Fruit fly (Drosophila melanogaster) whole organism, wandering third instar larva: Measurements from ENCODE around the gene CG1492.
A peak's percentile ranks its signal among the peaks of the same experiment; 100 is the strongest.

Experiments used
- Abd-B ChIP-seq: fragments of >200 bp; optimal IDR thresholded peaks from 2 replicates; lab custom pipeline; 2017; ENCODE audit warnings: missing biosample characterization, missing genetic modification characterization
- CG32264 ChIP-seq: fragments of 200-800 bp; sonication (Bioruptor generic); optimal IDR thresholded peaks from 2 replicates; lab custom pipeline; 2016; ENCODE audit warnings: missing biosample characterization, missing genetic modification characterization
- CG9705 ChIP-seq: fragments of 200-800 bp; sonication (Bioruptor generic); optimal IDR thresholded peaks from 2 replicates; lab custom pipeline; 2018; ENCODE audit warnings: missing biosample characterization, mild to moderate bottlenecking, missing genetic modification characterization
- CrebA ChIP-seq: fragments of 200-800 bp; sonication (Bioruptor generic); optimal IDR thresholded peaks from 2 replicates; lab custom pipeline; 2016; ENCODE audit warnings: missing biosample characterization, mild to moderate bottlenecking, missing genetic modification characterization, borderline replicate concordance
- Dfd ChIP-seq: fragments of >200 bp; optimal IDR thresholded peaks from 2 replicates; lab custom pipeline; 2017; ENCODE audit warnings: missing biosample characterization, missing genetic modification characterization
- Dif ChIP-seq: fragments of 200-275, 200-300 bp; sonication (Bioruptor generic); optimal IDR thresholded peaks from 2 replicates; lab custom pipeline; 2018; ENCODE audit warnings: missing biosample characterization, missing genetic modification characterization; ENCODE audit not compliant: partially characterized antibody
- GATAd ChIP-seq: sonication (Bioruptor generic); optimal IDR thresholded peaks from 2 replicates; lab custom pipeline; 2016; ENCODE audit warnings: missing biosample characterization, missing genetic modification characterization
- HLH106 ChIP-seq: fragments of 200-800 bp; optimal IDR thresholded peaks from 3 replicates; lab custom pipeline; 2019; ENCODE audit warnings: missing biosample characterization, mild to moderate bottlenecking, missing genetic modification characterization, moderate library complexity
- Hnf4 ChIP-seq: fragments of 200-800 bp; sonication (Bioruptor generic); optimal IDR thresholded peaks from 2 replicates; lab custom pipeline; 2016; ENCODE audit warnings: missing biosample characterization, mild to moderate bottlenecking, missing genetic modification characterization
- Hr78 ChIP-seq: fragments of >200 bp; optimal IDR thresholded peaks from 2 replicates; lab custom pipeline; 2017; ENCODE audit warnings: missing biosample characterization, missing genetic modification characterization
- Hr83 ChIP-seq: fragments of 200-300 bp; sonication (Bioruptor generic); optimal IDR thresholded peaks from 2 replicates; lab custom pipeline; 2016; ENCODE audit warnings: missing biosample characterization, mild to moderate bottlenecking, missing genetic modification characterization, moderate library complexity; ENCODE audit not compliant: poor library complexity, severe bottlenecking
- Jra ChIP-seq: sonication (Bioruptor generic); optimal IDR thresholded peaks from 2 replicates; lab custom pipeline; 2016; ENCODE audit warnings: missing biosample characterization, missing genetic modification characterization
- Mio ChIP-seq: sonication (Bioruptor generic); optimal IDR thresholded peaks from 2 replicates; lab custom pipeline; 2016; ENCODE audit warnings: missing biosample characterization, missing genetic modification characterization
- Myc ChIP-seq: fragments of >200 bp; optimal IDR thresholded peaks from 2 replicates; lab custom pipeline; 2017
- N ChIP-seq: fragments of >200 bp; optimal IDR thresholded peaks from 2 replicates; lab custom pipeline; 2018; ENCODE audit warnings: missing biosample characterization, missing external identifiers, missing genetic modification characterization
- OdsH ChIP-seq: fragments of 200-800 bp; sonication (Bioruptor generic); optimal IDR thresholded peaks from 2 replicates; lab custom pipeline; 2016; ENCODE audit warnings: missing biosample characterization, mild to moderate bottlenecking, missing genetic modification characterization
- Rel ChIP-seq, 2 experiments: fragments of 200-800 bp; sonication (Bioruptor generic) in 1 of 2; optimal IDR thresholded peaks; 2 replicates in 1 of 2; 3 replicates in 1 of 2; lab custom pipeline; 2016 to 2019; ENCODE audit warnings: mild to moderate bottlenecking in 2 of 2, missing biosample characterization in 2 of 2, missing genetic modification characterization in 2 of 2, moderate library complexity in 1 of 2
- Sp1 ChIP-seq: fragments of 200-800 bp; sonication (Bioruptor generic); optimal IDR thresholded peaks from 3 replicates; lab custom pipeline; 2019; ENCODE audit warnings: missing biosample characterization, mild to moderate bottlenecking, missing genetic modification characterization, moderate library complexity
- Vsx2 ChIP-seq: fragments of 200-300, 225-300 bp; sonication (Bioruptor generic); optimal IDR thresholded peaks from 2 replicates; lab custom pipeline; 2018; ENCODE audit warnings: missing biosample characterization, missing genetic modification characterization; ENCODE audit not compliant: partially characterized antibody
- br ChIP-seq: fragments of 200-800 bp; sonication (Bioruptor generic); optimal IDR thresholded peaks from 2 replicates; lab custom pipeline; 2016; ENCODE audit warnings: missing biosample characterization, missing genetic modification characterization
- brk ChIP-seq: fragments of 200-800 bp; sonication (Bioruptor generic); optimal IDR thresholded peaks from 2 replicates; lab custom pipeline; 2016; ENCODE audit warnings: missing biosample characterization, mild to moderate bottlenecking, missing genetic modification characterization
- dl ChIP-seq, 2 experiments: fragments of 175-275, 200-275 bp in 1 of 2; fragments of 200-275 bp in 1 of 2; sonication (Bioruptor generic); optimal IDR thresholded peaks; lab custom pipeline; 2018; ENCODE audit warnings: mild to moderate bottlenecking in 2 of 2, missing biosample characterization in 2 of 2, missing genetic modification characterization in 2 of 2, moderate library complexity in 2 of 2; ENCODE audit not compliant: partially characterized antibody in 2 of 2, insufficient read depth in 1 of 2
- dmrt93B ChIP-seq: fragments of 200-800 bp; sonication (Bioruptor generic); optimal IDR thresholded peaks from 2 replicates; lab custom pipeline; 2018; ENCODE audit warnings: missing biosample characterization, mild to moderate bottlenecking, missing genetic modification characterization
- dsf ChIP-seq: sonication (Bioruptor generic); optimal IDR thresholded peaks from 2 replicates; lab custom pipeline; 2016; ENCODE audit warnings: missing biosample characterization, missing genetic modification characterization, borderline replicate concordance
- ey ChIP-seq: fragments of 200-800 bp; sonication (Bioruptor generic); optimal IDR thresholded peaks from 2 replicates; lab custom pipeline; 2016; ENCODE audit warnings: missing biosample characterization, missing genetic modification characterization
- foxo ChIP-seq, 2 experiments: fragments of 200-800 bp; sonication (Bioruptor generic); optimal IDR thresholded peaks; 2 replicates in 1 of 2; 3 replicates in 1 of 2; lab custom pipeline; 2016 to 2017; ENCODE audit warnings: missing biosample characterization in 2 of 2, missing genetic modification characterization in 2 of 2
- fru ChIP-seq: fragments of 200-800 bp; sonication (Bioruptor generic); optimal IDR thresholded peaks from 3 replicates; lab custom pipeline; 2016; ENCODE audit warnings: missing biosample characterization, mild to moderate bottlenecking, missing genetic modification characterization
- h ChIP-seq: fragments of 200-800 bp; sonication (Bioruptor generic); optimal IDR thresholded peaks from 3 replicates; lab custom pipeline; 2016; ENCODE audit warnings: missing biosample characterization, mild to moderate bottlenecking, missing genetic modification characterization
- jim ChIP-seq: fragments of 175-275, 200-325 bp; sonication (Bioruptor generic); optimal IDR thresholded peaks from 2 replicates; lab custom pipeline; 2016; ENCODE audit warnings: missing biosample characterization, mild to moderate bottlenecking, missing genetic modification characterization
- lola ChIP-seq: fragments of >200 bp; optimal IDR thresholded peaks from 2 replicates; lab custom pipeline; 2017; ENCODE audit warnings: missing biosample characterization, missing genetic modification characterization
- pan ChIP-seq: fragments of >200 bp; optimal IDR thresholded peaks from 2 replicates; lab custom pipeline; 2017
- psq ChIP-seq: fragments of 200-800 bp; sonication (Bioruptor generic); optimal IDR thresholded peaks from 3 replicates; lab custom pipeline; 2017; ENCODE audit warnings: missing biosample characterization, mild to moderate bottlenecking, missing genetic modification characterization, moderate library complexity
- rgr ChIP-seq: fragments of 200-800 bp; sonication (Bioruptor generic); optimal IDR thresholded peaks from 3 replicates; lab custom pipeline; 2016; ENCODE audit warnings: missing biosample characterization, mild to moderate bottlenecking, missing genetic modification characterization
- sage ChIP-seq: fragments of 200-800 bp; sonication (Bioruptor generic); optimal IDR thresholded peaks from 2 replicates; lab custom pipeline; 2016; ENCODE audit warnings: missing biosample characterization, mild to moderate bottlenecking, missing genetic modification characterization
- sv ChIP-seq: fragments of 200-800 bp; sonication (Bioruptor generic); optimal IDR thresholded peaks from 3 replicates; lab custom pipeline; 2016; ENCODE audit warnings: missing biosample characterization, missing genetic modification characterization
- tai ChIP-seq: sonication (Bioruptor generic); optimal IDR thresholded peaks from 2 replicates; lab custom pipeline; 2016; ENCODE audit warnings: missing biosample characterization, missing genetic modification characterization
- usp ChIP-seq: fragments of >200 bp; optimal IDR thresholded peaks from 2 replicates; lab custom pipeline; 2017; ENCODE audit warnings: missing biosample characterization, missing genetic modification characterization
- woc ChIP-seq: sonication (Bioruptor generic); optimal IDR thresholded peaks from 2 replicates; lab custom pipeline; 2016; ENCODE audit warnings: missing biosample characterization, mild to moderate bottlenecking, missing genetic modification characterization

Gene CG1492

dm6 chrX:12001005-12001404 lies 11.0 kb downstream of the CG1492 start:
- TF ChIP-seq h (GFP tag; lab: Kevin White, UChicago), result no peak
- no peak for TF ChIP-seq Myc (lab: Kevin White, UChicago)
- TF ChIP-seq Vsx2, result no peak
- no peak for TF ChIP-seq brk (GFP tag; lab: Kevin White, UChicago)
- TF ChIP-seq woc, result no peak
- TF ChIP-seq foxo (GFP tag; optimal IDR thresholded peaks at IDR 0.05; lab: Kevin White, UChicago), result no peak
- no peak for TF ChIP-seq HLH106 (tag; lab: Kevin White, UChicago)
- no peak for TF ChIP-seq N
- no peak for TF ChIP-seq Abd-B (GFP tag; lab: Kevin White, UChicago)
- no peak for TF ChIP-seq Sp1 (GFP tag; lab: Kevin White, UChicago)
- no peak for TF ChIP-seq CG9705 (GFP tag; lab: Kevin White, UChicago)
- TF ChIP-seq rgr (GFP tag; lab: Kevin White, UChicago), result no peak
- no peak for TF ChIP-seq psq (GFP tag; lab: Kevin White, UChicago)
- TF ChIP-seq Hr83 (GFP tag; lab: Kevin White, UChicago), result no peak
- TF ChIP-seq sage (GFP tag; lab: Kevin White, UChicago), result no peak
- TF ChIP-seq OdsH (GFP tag; lab: Kevin White, UChicago), result no peak
- no peak for TF ChIP-seq CrebA (GFP tag; lab: Kevin White, UChicago)
- TF ChIP-seq ey, result no peak

dm6 chrX:11999974-12000618 lies 11.9 kb downstream of the CG1492 start:
- TF ChIP-seq rgr (GFP tag; lab: Kevin White, UChicago) (peak; percentile 57), Myc (lab: Kevin White, UChicago) (no peak), br (GFP tag; lab: Kevin White, UChicago) (peak; percentile 38), brk (GFP tag; lab: Kevin White, UChicago) (no peak), lola (GFP tag; lab: Kevin White, UChicago) (no peak), woc (peak; percentile 43), dsf (GFP tag; lab: Kevin White, UChicago) (no peak), foxo (GFP tag; optimal IDR thresholded peaks at IDR 0.05; lab: Kevin White, UChicago) (peak in 1 of 2 experiments; percentile 28), pan (no peak), tai (GFP tag; lab: Kevin White, UChicago) (no peak), psq (GFP tag; lab: Kevin White, UChicago) (peak; percentile 19), Hnf4 (GFP tag; lab: Kevin White, UChicago) (no peak), ey (peak; percentile 36), HLH106 (tag; lab: Kevin White, UChicago) (peak; percentile 25), Dfd (no peak), Hr78 (GFP tag; lab: Kevin White, UChicago) (no peak), Hr83 (GFP tag; lab: Kevin White, UChicago) (no peak), fru (GFP tag; lab: Kevin White, UChicago) (peak; percentile 51), sage (GFP tag; lab: Kevin White, UChicago) (no peak), usp (GFP tag; lab: Kevin White, UChicago) (no peak), Rel (GFP tag; optimal IDR thresholded peaks at IDR 0.05; lab: Kevin White, UChicago) (no peak), Rel (tag; optimal IDR thresholded peaks at IDR 0.05; lab: Kevin White, UChicago) (no peak), CrebA (GFP tag; lab: Kevin White, UChicago) (no peak), Sp1 (GFP tag; lab: Kevin White, UChicago) (peak; percentile 39), Dif (GFP tag; lab: Kevin White, UChicago) (no peak), Vsx2 (no peak), jim (GFP tag; lab: Kevin White, UChicago) (no peak), dmrt93B (no peak), h (GFP tag; lab: Kevin White, UChicago) (peak; percentile 69), Jra (GFP tag; lab: Kevin White, UChicago) (no peak), sv (GFP tag; lab: Kevin White, UChicago) (no peak), GATAd (GFP tag; lab: Kevin White, UChicago) (no peak), OdsH (GFP tag; lab: Kevin White, UChicago) (peak; percentile 16), Mio (GFP tag; lab: Kevin White, UChicago) (no peak), Abd-B (GFP tag; lab: Kevin White, UChicago) (no peak), CG32264 (no peak), dl (GFP tag; optimal IDR thresholded peaks at IDR 0.05; lab: Kevin White, UChicago; ENCODE audit: insufficient read depth in 1 of 2, partially characterized antibody in 2 of 2) (no peak), CG9705 (GFP tag; lab: Kevin White, UChicago) (no peak), N (no peak)
- TF ChIP-seq, all 38 proteins: peak for 11
